Fruit fly (Drosophila melanogaster) whole organism, embryonic: Measurements from ENCODE around the gene CG9717.

ENCODE experiments used
- ATbp ChIP-seq: fragments of 200-800 bp; sonication (Bioruptor generic); optimal IDR thresholded peaks from 2 replicates; lab custom pipeline; 2017; ENCODE audit warnings: missing biosample characterization, mild to moderate bottlenecking, missing genetic modification characterization, missing genetic modification reagents
- Ada2b ChIP-seq: fragments of 200-800 bp; sonication (Bioruptor generic); IDR thresholded peaks from 2 replicates; pipeline ENCODE4 v1.3.6; 2022; ENCODE audit warnings: missing biosample characterization, missing genetic modification characterization
- Atf6 ChIP-seq: fragments of 200-800 bp; sonication (Bioruptor generic); IDR thresholded peaks from 2 replicates; pipeline ENCODE4 v1.3.6; 2022; ENCODE audit warnings: missing biosample characterization, missing genetic modification characterization
- CG10543 ChIP-seq: fragments of 200-800 bp; sonication (Bioruptor generic); optimal IDR thresholded peaks from 3 replicates; lab custom pipeline; 2017; ENCODE audit warnings: missing biosample characterization, mild to moderate bottlenecking, missing genetic modification characterization, moderate library complexity
- CG12219 ChIP-seq: fragments of 200-800 bp; sonication (Bioruptor generic); optimal IDR thresholded peaks from 3 replicates; lab custom pipeline; 2018; ENCODE audit warnings: missing biosample characterization, mild to moderate bottlenecking, missing genetic modification characterization
- CG12659 ChIP-seq: fragments of 200-800 bp; sonication (Bioruptor generic); optimal IDR thresholded peaks from 3 replicates; lab custom pipeline; 2017; ENCODE audit warnings: mild to moderate bottlenecking, missing biosample characterization, missing genetic modification reagents, missing genetic modification characterization
- CG12769 ChIP-seq: fragments of 200-800 bp; sonication (Bioruptor generic); optimal IDR thresholded peaks from 2 replicates; lab custom pipeline; 2019; ENCODE audit warnings: missing biosample characterization, mild to moderate bottlenecking, missing genetic modification characterization, moderate library complexity
- CG17186 ChIP-seq: fragments of 200-800 bp; sonication (Bioruptor generic); optimal IDR thresholded peaks from 3 replicates; lab custom pipeline; 2017; ENCODE audit warnings: missing biosample characterization, missing genetic modification reagents, missing genetic modification characterization
- CG17359 ChIP-seq: fragments of 200-800 bp; sonication (Bioruptor generic); optimal IDR thresholded peaks from 3 replicates; lab custom pipeline; 2018; ENCODE audit warnings: missing biosample characterization, mild to moderate bottlenecking, missing genetic modification characterization, moderate library complexity
- CG17912 ChIP-seq: fragments of 200-800 bp; sonication (Bioruptor generic); optimal IDR thresholded peaks from 2 replicates; lab custom pipeline; 2018; ENCODE audit warnings: missing biosample characterization, mild to moderate bottlenecking, missing genetic modification characterization
- CG18599 ChIP-seq: fragments of 200-800 bp; sonication (Bioruptor generic); optimal IDR thresholded peaks from 3 replicates; lab custom pipeline; 2017; ENCODE audit warnings: missing biosample characterization, missing genetic modification characterization, mild to moderate bottlenecking, moderate library complexity, missing genetic modification reagents
- CG18619 ChIP-seq: fragments of 200-800 bp; sonication (Bioruptor generic); optimal IDR thresholded peaks from 3 replicates; lab custom pipeline; 2017; ENCODE audit warnings: missing biosample characterization, mild to moderate bottlenecking, missing genetic modification characterization
- CG2129 ChIP-seq: fragments of 200-800 bp; sonication (Bioruptor generic); IDR thresholded peaks from 2 replicates; pipeline ENCODE4 v1.3.6; 2022; ENCODE audit warnings: missing biosample characterization, missing genetic modification characterization; ENCODE audit not compliant: partially characterized antibody
- CG2678 ChIP-seq: fragments of 200-800 bp; sonication (Bioruptor generic); optimal IDR thresholded peaks from 3 replicates; lab custom pipeline; 2019; ENCODE audit warnings: missing biosample characterization, mild to moderate bottlenecking, missing genetic modification characterization, moderate library complexity
- CG2889 ChIP-seq: fragments of 200-800 bp; sonication (Bioruptor generic); IDR thresholded peaks from 3 replicates; pipeline ENCODE4 v1.3.6; 2022; ENCODE audit warnings: missing biosample characterization, missing genetic modification characterization
- CG6765 ChIP-seq: fragments of 200-800 bp; sonication (Bioruptor generic); optimal IDR thresholded peaks from 3 replicates; lab custom pipeline; 2017; ENCODE audit warnings: missing biosample characterization, mild to moderate bottlenecking, missing genetic modification characterization
- CG8359 ChIP-seq: fragments of 200-800 bp; sonication (Bioruptor generic); optimal IDR thresholded peaks from 2 replicates; lab custom pipeline; 2017; ENCODE audit warnings: missing biosample characterization, mild to moderate bottlenecking, missing genetic modification characterization, borderline replicate concordance
- Dfd ChIP-seq, 2 experiments: fragments of >200 bp; optimal IDR thresholded peaks; 2 replicates each; lab custom pipeline; 2017; ENCODE audit warnings: missing biosample characterization in 2 of 2, missing genetic modification characterization in 2 of 2
- ERR ChIP-seq: fragments of 200-800 bp; sonication (Bioruptor generic); optimal IDR thresholded peaks from 2 replicates; lab custom pipeline; 2016; ENCODE audit warnings: missing biosample characterization, missing genetic modification characterization
- Mad ChIP-seq: fragments of 200-800 bp; sonication (Bioruptor generic); optimal IDR thresholded peaks from 2 replicates; lab custom pipeline; 2016; ENCODE audit warnings: missing biosample characterization, missing genetic modification characterization
- Med ChIP-seq: fragments of 200-800 bp; sonication (Bioruptor generic); peaks from one replicate; lab custom pipeline; 2016; ENCODE audit warnings: missing biosample characterization, missing genetic modification characterization, mild to moderate bottlenecking, inconsistent platforms, moderate library complexity
- Meics ChIP-seq: fragments of 200-800 bp; sonication (Bioruptor generic); optimal IDR thresholded peaks from 2 replicates; lab custom pipeline; 2017; ENCODE audit warnings: missing biosample characterization, mild to moderate bottlenecking, missing genetic modification characterization
- Nf-YC ChIP-seq: fragments of 200-800 bp; optimal IDR thresholded peaks from 3 replicates; lab custom pipeline; 2019; ENCODE audit warnings: missing biosample characterization, mild to moderate bottlenecking, missing genetic modification characterization, moderate library complexity
- Pdp1 ChIP-seq, 2 experiments: fragments of 200-800 bp; sonication (Bioruptor generic); optimal IDR thresholded peaks; 3 replicates each; lab custom pipeline; 2016; ENCODE audit warnings: missing biosample characterization in 2 of 2, missing genetic modification characterization in 2 of 2, mild to moderate bottlenecking in 1 of 2, moderate library complexity in 1 of 2
- Ravus ChIP-seq: fragments of 200-800 bp; sonication (Bioruptor generic); IDR thresholded peaks from 2 replicates; pipeline ENCODE4 v1.3.6; 2022; ENCODE audit warnings: missing biosample characterization, missing genetic modification characterization
- Taf1 ChIP-seq: fragments of 200-800 bp; sonication (Bioruptor generic); IDR thresholded peaks from 2 replicates; pipeline ENCODE4 v1.3.6; 2022; ENCODE audit warnings: missing biosample characterization, missing genetic modification characterization
- ab ChIP-seq: fragments of 200-800 bp; sonication (Bioruptor generic); optimal IDR thresholded peaks from 2 replicates; lab custom pipeline; 2016; ENCODE audit warnings: missing biosample characterization, missing genetic modification characterization
- abd-A ChIP-seq: fragments of 200-800 bp; sonication (Bioruptor generic); optimal IDR thresholded peaks from 3 replicates; lab custom pipeline; 2019; ENCODE audit warnings: missing biosample characterization, mild to moderate bottlenecking, missing genetic modification characterization, moderate library complexity
- ara ChIP-seq: fragments of 200-800 bp; sonication (Bioruptor generic); IDR thresholded peaks from 2 replicates; pipeline ENCODE4 v1.3.6; 2022; ENCODE audit warnings: missing biosample characterization, missing genetic modification characterization
- bbx ChIP-seq: fragments of 200-800 bp; sonication (Bioruptor generic); IDR thresholded peaks from 2 replicates; pipeline ENCODE4 v1.3.6; 2022; ENCODE audit warnings: missing biosample characterization, missing genetic modification characterization; ENCODE audit not compliant: partially characterized antibody
- cg ChIP-seq: fragments of 200-800 bp; sonication (Bioruptor generic); optimal IDR thresholded peaks from 3 replicates; lab custom pipeline; 2019; ENCODE audit warnings: missing biosample characterization, mild to moderate bottlenecking, missing genetic modification characterization, moderate library complexity
- crol ChIP-seq: fragments of 200-800 bp; sonication (Bioruptor generic); IDR thresholded peaks from 2 replicates; pipeline ENCODE4 v1.3.6; 2022; ENCODE audit warnings: missing biosample characterization, missing genetic modification characterization
- dpn ChIP-seq, 2 experiments: fragments of 200-800 bp; sonication (Bioruptor generic); optimal IDR thresholded peaks; 3 replicates each; lab custom pipeline; 2016; ENCODE audit warnings: missing biosample characterization in 2 of 2, missing genetic modification characterization in 2 of 2
- gcm ChIP-seq: fragments of 200-800 bp; sonication (Bioruptor generic); optimal IDR thresholded peaks from 2 replicates; lab custom pipeline; 2019; ENCODE audit warnings: missing biosample characterization, mild to moderate bottlenecking, missing genetic modification characterization, moderate library complexity
- hb ChIP-seq: fragments of 200-800 bp; sonication (Bioruptor generic); IDR thresholded peaks from 3 replicates; pipeline ENCODE4 v1.3.6; 2022; ENCODE audit warnings: missing biosample characterization, missing genetic modification characterization; ENCODE audit not compliant: partially characterized antibody
- hbn ChIP-seq: fragments of 200-800 bp; sonication (Bioruptor generic); IDR thresholded peaks from 2 replicates; pipeline ENCODE4 v1.3.6; 2022; ENCODE audit warnings: missing biosample characterization, missing genetic modification characterization; ENCODE audit not compliant: partially characterized antibody
- her ChIP-seq: fragments of 200-800 bp; sonication (Bioruptor generic); optimal IDR thresholded peaks from 2 replicates; lab custom pipeline; 2016; ENCODE audit warnings: missing biosample characterization, missing genetic modification characterization
- lbe ChIP-seq: fragments of 200-800 bp; sonication (Bioruptor generic); optimal IDR thresholded peaks from 2 replicates; lab custom pipeline; 2016; ENCODE audit warnings: missing biosample characterization, mild to moderate bottlenecking, missing genetic modification characterization
- lmd ChIP-seq: fragments of 200-800 bp; sonication (Bioruptor generic); IDR thresholded peaks from 2 replicates; pipeline ENCODE4 v1.3.6; 2022; ENCODE audit warnings: missing biosample characterization, missing genetic modification characterization
- pros ChIP-seq: fragments of 200-800 bp; sonication (Bioruptor generic); optimal IDR thresholded peaks from 3 replicates; lab custom pipeline; 2019; ENCODE audit warnings: missing biosample characterization, mild to moderate bottlenecking, missing genetic modification characterization, moderate library complexity
- schlank ChIP-seq: fragments of 200-800 bp; sonication (Bioruptor generic); optimal IDR thresholded peaks from 2 replicates; lab custom pipeline; 2018; ENCODE audit warnings: missing biosample characterization, mild to moderate bottlenecking, missing genetic modification characterization
- sna ChIP-seq: fragments of 200-800 bp; sonication (Bioruptor generic); IDR thresholded peaks from 2 replicates; pipeline ENCODE4 v1.3.6; 2022; ENCODE audit warnings: missing biosample characterization, missing genetic modification characterization; ENCODE audit not compliant: partially characterized antibody
- tll ChIP-seq, 2 experiments: fragments of 200-800 bp in 1 of 2; fragments of >200 bp in 1 of 2; sonication (Bioruptor generic) in 1 of 2; optimal IDR thresholded peaks; 2 replicates each; lab custom pipeline; 2017 to 2019; ENCODE audit warnings: missing biosample characterization in 2 of 2, missing genetic modification characterization in 2 of 2, mild to moderate bottlenecking in 1 of 2, moderate library complexity in 1 of 2
- toy ChIP-seq: fragments of 200-800 bp; sonication (Bioruptor generic); IDR thresholded peaks from 2 replicates; pipeline ENCODE4 v1.3.6; 2022; ENCODE audit warnings: missing biosample characterization, missing genetic modification characterization
- trh ChIP-seq: fragments of 200-800 bp; sonication (Bioruptor generic); optimal IDR thresholded peaks from 2 replicates; lab custom pipeline; 2016; ENCODE audit warnings: missing biosample characterization, missing genetic modification characterization
- tup ChIP-seq: fragments of 200-800 bp; sonication (Bioruptor generic); optimal IDR thresholded peaks from 2 replicates; lab custom pipeline; 2016; ENCODE audit warnings: missing biosample characterization, mild to moderate bottlenecking, missing genetic modification characterization, moderate library complexity
- tx ChIP-seq: fragments of 200-800 bp; sonication (Bioruptor generic); optimal IDR thresholded peaks from 2 replicates; lab custom pipeline; 2016; ENCODE audit warnings: missing biosample characterization, missing genetic modification characterization
- vnd ChIP-seq: fragments of 200-800 bp; sonication (Bioruptor generic); IDR thresholded peaks from 3 replicates; pipeline ENCODE4 v1.3.6; 2022; ENCODE audit warnings: missing biosample characterization, missing genetic modification characterization; ENCODE audit not compliant: partially characterized antibody

CG9717 gene

dm6 chr3R:30540196-30540595 lies 46.9 kb downstream of the CG9717 start (continued):
- TF ChIP-seq tx (GFP tag; lab: Kevin White, UChicago) (peak; percentile 91), Nf-YC (tag; lab: Kevin White, UChicago) (peak; percentile 68), Ravus (GFP tag; lab: Robert Waterston, UW) (peak; percentile 63)

dm6 chr3R:30536919-30537318 lies 50.2 kb downstream of the CG9717 start:
- TF ChIP-seq schlank (tag; lab: Kevin White, UChicago) = peak; percentile 24
- no peak for TF ChIP-seq CG2129 (GFP tag; lab: Robert Waterston, UW)
- peak in 1 of 2 experiments; percentile 52 for TF ChIP-seq Pdp1 (GFP tag; optimal IDR thresholded peaks at IDR 0.05; lab: Kevin White, UChicago)
- no peak for TF ChIP-seq pros
- no peak for TF ChIP-seq hb (GFP tag; lab: Robert Waterston, UW)
- no peak for TF ChIP-seq CG17359 (tag; lab: Kevin White, UChicago)
- peak; percentile 49 for TF ChIP-seq CG6765 (GFP tag; lab: Kevin White, UChicago)
- no peak for TF ChIP-seq trh (GFP tag; lab: Kevin White, UChicago)
- no peak for TF ChIP-seq toy (GFP tag; lab: Robert Waterston, UW)
- no peak for TF ChIP-seq tll (GFP tag; optimal IDR thresholded peaks at IDR 0.05; lab: Kevin White, UChicago)
- TF ChIP-seq Med (GFP tag; lab: Kevin White, UChicago) = peak; percentile 68
- no peak for TF ChIP-seq vnd
- no peak for TF ChIP-seq CG12219 (GFP tag; lab: Kevin White, UChicago)
- TF ChIP-seq Mad = no peak
- peak; percentile 57 for TF ChIP-seq CG18599 (GFP tag; lab: Kevin White, UChicago)
- TF ChIP-seq abd-A (tag; lab: Kevin White, UChicago) = peak; percentile 31
- TF ChIP-seq lmd = no peak
- no peak for TF ChIP-seq gcm (GFP tag; lab: Kevin White, UChicago)
- TF ChIP-seq Ada2b = no peak
- no peak for TF ChIP-seq ab
- no peak for TF ChIP-seq CG18619 (GFP tag; lab: Kevin White, UChicago)
- TF ChIP-seq Atf6 (GFP tag; lab: Robert Waterston, UW) = 0 out of 2 replicates have a peak, but pooled peaks have one; percentile 10
- TF ChIP-seq CG10543 (GFP tag; lab: Kevin White, UChicago) = peak; percentile 63
- TF ChIP-seq ATbp = no peak
- no peak for TF ChIP-seq ERR (GFP tag; lab: Kevin White, UChicago)
- no peak for TF ChIP-seq hbn (GFP tag; lab: Robert Waterston, UW)
- no peak for TF ChIP-seq her (GFP tag; lab: Kevin White, UChicago)
- TF ChIP-seq lbe (GFP tag; lab: Kevin White, UChicago) = no peak
- no peak for TF ChIP-seq CG2889 (GFP tag; lab: Robert Waterston, UW)
- no peak for TF ChIP-seq CG8359
- no peak for TF ChIP-seq CG12659 (GFP tag; lab: Kevin White, UChicago)
- TF ChIP-seq Taf1 = no peak
- no peak for TF ChIP-seq ara (GFP tag; lab: Robert Waterston, UW)
- no peak for TF ChIP-seq tup
- no peak for TF ChIP-seq crol (GFP tag; lab: Robert Waterston, UW)
- TF ChIP-seq Meics = peak; percentile 21
- no peak for TF ChIP-seq dpn (GFP tag; optimal IDR thresholded peaks at IDR 0.05; lab: Kevin White, UChicago)
- no peak for TF ChIP-seq CG17912 (GFP tag; lab: Kevin White, UChicago)
- TF ChIP-seq CG2678 (tag; lab: Kevin White, UChicago) = peak; percentile 26
- no peak for TF ChIP-seq bbx
- TF ChIP-seq cg = no peak
- TF ChIP-seq Dfd (GFP tag; optimal IDR thresholded peaks at IDR 0.05; lab: Kevin White, UChicago) = no peak
- no peak for TF ChIP-seq CG17186 (GFP tag; lab: Kevin White, UChicago)
- peak; percentile 19 for TF ChIP-seq CG12769 (tag; lab: Kevin White, UChicago)
- TF ChIP-seq sna (GFP tag; lab: Robert Waterston, UW) = no peak
